Worm (Caenorhabditis elegans) whole organism, young adult: Measurements from ENCODE around the gene C15H7.4.

Experiments used
- B0019.2 ChIP-seq: fragments of 200-800 bp; sonication (Bioruptor generic); conservative IDR thresholded peaks from 2 replicates; pipeline ENCODE4 v1.3.6; 2022; ENCODE audit warnings: missing genetic modification reagents, missing genetic modification characterization, missing compliant biosample characterization
- B0035.1 ChIP-seq: sonication (generic microtip); optimal IDR thresholded peaks from 2 replicates; lab custom pipeline; 2016; ENCODE audit warnings: missing genetic modification characterization, mild to moderate bottlenecking, missing compliant biosample characterization, missing genotype, missing genetic modification reagents
- D2030.7 ChIP-seq: fragments of 200-800 bp; sonication (Bioruptor generic); IDR thresholded peaks from 2 replicates; pipeline ENCODE4 v1.3.6; 2022; ENCODE audit warnings: missing genetic modification reagents, missing genetic modification characterization, missing compliant biosample characterization
- F10E7.11 ChIP-seq: sonication (generic microtip); optimal IDR thresholded peaks from 2 replicates; lab custom pipeline; 2017; ENCODE audit warnings: mild to moderate bottlenecking, missing genetic modification characterization, moderate library complexity, missing compliant biosample characterization
- F37B4.10 ChIP-seq: fragments of 200-800 bp; sonication (Bioruptor generic); IDR thresholded peaks from 2 replicates; pipeline ENCODE4 v1.3.6; 2022; ENCODE audit warnings: missing genetic modification characterization, missing compliant biosample characterization
- F55B11.4 ChIP-seq: sonication (generic microtip); optimal IDR thresholded peaks from 2 replicates; lab custom pipeline; 2016; ENCODE audit warnings: missing compliant biosample characterization, missing genetic modification characterization, borderline replicate concordance; ENCODE audit not compliant: insufficient read depth
- K11D2.4 ChIP-seq: fragments of 200-800 bp; sonication (Bioruptor generic); IDR thresholded peaks from 2 replicates; pipeline ENCODE4 v1.3.6; 2022; ENCODE audit warnings: missing genetic modification reagents, missing genetic modification characterization, missing compliant biosample characterization
- T26A5.8 ChIP-seq: sonication (generic microtip); optimal IDR thresholded peaks from 2 replicates; lab custom pipeline; 2016; ENCODE audit warnings: missing genetic modification characterization, missing compliant biosample characterization
- Y53F4B.3 ChIP-seq: fragments of 200-800 bp; sonication (Bioruptor generic); IDR thresholded peaks from 2 replicates; pipeline ENCODE4 v1.3.6; 2022; ENCODE audit warnings: missing genetic modification reagents, missing genetic modification characterization, missing compliant biosample characterization
- Y53G8AR.9 ChIP-seq: fragments of 200-800 bp; sonication (Bioruptor generic); conservative IDR thresholded peaks from 2 replicates; pipeline ENCODE4 v1.3.6; 2022; ENCODE audit warnings: missing genetic modification reagents, missing genetic modification characterization, missing compliant biosample characterization
- Y56A3A.18 ChIP-seq: fragments of 200-800 bp; sonication (Bioruptor generic); IDR thresholded peaks from 2 replicates; pipeline ENCODE4 v1.3.6; 2022; ENCODE audit warnings: missing genetic modification reagents, missing genetic modification characterization, missing compliant biosample characterization
- ZK185.1 ChIP-seq: sonication (generic microtip); optimal IDR thresholded peaks from 2 replicates; lab custom pipeline; 2016; ENCODE audit warnings: mild to moderate bottlenecking, missing genetic modification characterization, missing compliant biosample characterization; ENCODE audit not compliant: poor library complexity, severe bottlenecking
- akir-1 ChIP-seq: fragments of 200-800 bp; sonication (Bioruptor generic); optimal IDR thresholded peaks from 2 replicates; lab custom pipeline; 2018; ENCODE audit warnings: mild to moderate bottlenecking, missing genetic modification characterization, moderate library complexity, missing compliant biosample characterization
- ama-1 ChIP-seq, 3 experiments: fragments of 150-350 bp in 1 of 3; sonication (generic microtip) in 2 of 3; optimal IDR thresholded peaks; 2 replicates each; lab custom pipeline; 2014 to 2018; ENCODE audit warnings: missing biosample characterization in 2 of 3, missing genetic modification characterization in 2 of 3, missing genetic modification reagents in 2 of 3
- aptf-3 ChIP-seq: fragments of 200-800 bp; sonication (Bioruptor generic); IDR thresholded peaks from 2 replicates; pipeline ENCODE4 v1.3.6; 2022; ENCODE audit warnings: missing genetic modification characterization, missing compliant biosample characterization
- cebp-2 ChIP-seq: fragments of 200-800 bp; sonication (Bioruptor generic); IDR thresholded peaks from 2 replicates; pipeline ENCODE4 v1.3.6; 2022; ENCODE audit warnings: missing genetic modification characterization, missing compliant biosample characterization
- ceh-27 ChIP-seq: fragments of 200-800 bp; sonication (Bioruptor generic); optimal IDR thresholded peaks from 2 replicates; lab custom pipeline; 2018; ENCODE audit warnings: mild to moderate bottlenecking, missing genetic modification characterization, moderate library complexity, missing compliant biosample characterization
- ceh-40 ChIP-seq: fragments of 200-800 bp; sonication (Bioruptor generic); IDR thresholded peaks from 2 replicates; pipeline ENCODE4 v1.3.6; 2022; ENCODE audit warnings: missing genetic modification characterization, missing compliant biosample characterization
- egl-44 ChIP-seq: fragments of 200-800 bp; sonication (Bioruptor generic); IDR thresholded peaks from 2 replicates; pipeline ENCODE4 v1.3.6; 2022; ENCODE audit warnings: missing genetic modification reagents, missing genetic modification characterization, missing compliant biosample characterization
- him-1 ChIP-seq: sonication (generic microtip); optimal IDR thresholded peaks from 2 replicates; lab custom pipeline; 2016; ENCODE audit warnings: missing genotype, missing genetic modification reagents, missing genetic modification characterization, missing compliant biosample characterization
- hlh-12 ChIP-seq: sonication (generic microtip); optimal IDR thresholded peaks from 2 replicates; lab custom pipeline; 2016; ENCODE audit warnings: missing genetic modification characterization, missing compliant biosample characterization
- hmg-20 ChIP-seq: fragments of 200-800 bp; sonication (Bioruptor generic); IDR thresholded peaks from 2 replicates; pipeline ENCODE4 v1.3.6; 2022; ENCODE audit warnings: missing genetic modification reagents, missing genetic modification characterization, missing compliant biosample characterization
- hsf-1 ChIP-seq: fragments of 200-800 bp; sonication (Bioruptor generic); IDR thresholded peaks from 2 replicates; pipeline ENCODE4 v1.3.6; 2022; ENCODE audit warnings: missing genetic modification reagents, missing genetic modification characterization, missing compliant biosample characterization
- lag-1 ChIP-seq: fragments of 200-800 bp; sonication (Bioruptor generic); IDR thresholded peaks from 2 replicates; pipeline ENCODE4 v1.3.6; 2022; ENCODE audit warnings: missing genetic modification reagents, missing genetic modification characterization, missing compliant biosample characterization
- let-607 ChIP-seq, 2 experiments: fragments of 200-800 bp in 1 of 2; sonication (Bioruptor generic) in 1 of 2; sonication (generic microtip) in 1 of 2; optimal IDR thresholded peaks; 2 replicates each; lab custom pipeline; 2016 to 2018; ENCODE audit warnings: mild to moderate bottlenecking in 2 of 2, missing compliant biosample characterization in 2 of 2, missing genetic modification characterization in 2 of 2, moderate library complexity in 2 of 2, missing genotype in 1 of 2
- lin-35 ChIP-seq, 3 experiments: fragments of 150-350 bp in 2 of 3; sonication (generic microtip) in 1 of 3; optimal IDR thresholded peaks; 2 replicates each; lab custom pipeline; 2014 to 2018; ENCODE audit warnings: missing biosample characterization in 3 of 3, missing genetic modification characterization in 3 of 3, missing genetic modification reagents in 3 of 3
- lsl-1 ChIP-seq: fragments of 200-800 bp; sonication (Bioruptor generic); optimal IDR thresholded peaks from 2 replicates; lab custom pipeline; 2018; ENCODE audit warnings: mild to moderate bottlenecking, missing genetic modification characterization, moderate library complexity, missing compliant biosample characterization
- madf-10 ChIP-seq: sonication (generic microtip); optimal IDR thresholded peaks from 2 replicates; lab custom pipeline; 2016; ENCODE audit warnings: mild to moderate bottlenecking, missing genetic modification characterization, missing compliant biosample characterization
- madf-3 ChIP-seq: fragments of 200-800 bp; sonication (Bioruptor generic); IDR thresholded peaks from 2 replicates; pipeline ENCODE4 v1.3.6; 2022; ENCODE audit warnings: missing genetic modification reagents, missing genetic modification characterization, missing compliant biosample characterization
- madf-6 ChIP-seq: fragments of 200-800 bp; sonication (Bioruptor generic); IDR thresholded peaks from 2 replicates; pipeline ENCODE4 v1.3.6; 2022; ENCODE audit warnings: missing genetic modification reagents, missing genetic modification characterization, missing compliant biosample characterization
- madf-8 ChIP-seq: fragments of 200-800 bp; sonication (Bioruptor generic); conservative IDR thresholded peaks from 2 replicates; pipeline ENCODE4 v1.3.6; 2022; ENCODE audit warnings: missing genetic modification reagents, missing genetic modification characterization, missing compliant biosample characterization
- mes-4 ChIP-seq: sonication (generic microtip); optimal IDR thresholded peaks from 2 replicates; lab custom pipeline; 2016; ENCODE audit warnings: missing genotype, missing genetic modification characterization, missing compliant biosample characterization
- mxl-1 ChIP-seq: sonication (generic microtip); optimal IDR thresholded peaks from 2 replicates; lab custom pipeline; 2016; ENCODE audit warnings: missing genetic modification characterization, missing compliant biosample characterization
- nfyb-1 ChIP-seq: fragments of 200-800 bp; sonication (Bioruptor generic); IDR thresholded peaks from 2 replicates; pipeline ENCODE4 v1.3.6; 2022; ENCODE audit warnings: missing genetic modification reagents, missing genetic modification characterization, missing compliant biosample characterization
- nhr-120 ChIP-seq: fragments of 200-800 bp; sonication (Bioruptor generic); IDR thresholded peaks from 2 replicates; pipeline ENCODE4 v1.3.6; 2022; ENCODE audit warnings: missing genetic modification characterization, missing compliant biosample characterization
- nhr-179 ChIP-seq: sonication (generic microtip); optimal IDR thresholded peaks from 2 replicates; lab custom pipeline; 2016; ENCODE audit warnings: mild to moderate bottlenecking, missing genetic modification characterization, missing compliant biosample characterization
- nhr-90 ChIP-seq: sonication (generic microtip); optimal IDR thresholded peaks from 2 replicates; lab custom pipeline; 2016; ENCODE audit warnings: missing genotype, mild to moderate bottlenecking, missing genetic modification characterization, missing compliant biosample characterization
- pbrm-1 ChIP-seq: fragments of 200-800 bp; sonication (Bioruptor generic); IDR thresholded peaks from 2 replicates; pipeline ENCODE4 v1.3.6; 2022; ENCODE audit warnings: missing genetic modification reagents, missing genetic modification characterization, missing compliant biosample characterization
- rpc-1 ChIP-seq, 2 experiments: fragments of 150-350 bp in 1 of 2; sonication (generic microtip) in 1 of 2; optimal IDR thresholded peaks; 2 replicates each; lab custom pipeline; 2014 to 2018; ENCODE audit warnings: missing biosample characterization in 1 of 2, missing genetic modification characterization in 1 of 2, missing genetic modification reagents in 1 of 2, missing genotype in 1 of 2
- sdz-38 ChIP-seq: sonication (generic microtip); optimal IDR thresholded peaks from 2 replicates; lab custom pipeline; 2016; ENCODE audit warnings: missing genotype, missing genetic modification characterization, missing compliant biosample characterization
- snpc-1.3 ChIP-seq: sonication (generic microtip); optimal IDR thresholded peaks from 2 replicates; lab custom pipeline; 2017; ENCODE audit warnings: missing genetic modification characterization, mild to moderate bottlenecking, missing compliant biosample characterization, antibody characterized with exemption, moderate library complexity, missing genotype, missing genetic modification reagents; ENCODE audit not compliant: insufficient read depth
- snpc-3.4 ChIP-seq: sonication (generic microtip); optimal IDR thresholded peaks from 2 replicates; lab custom pipeline; 2017; ENCODE audit warnings: missing genetic modification characterization, mild to moderate bottlenecking, missing compliant biosample characterization, antibody characterized with exemption, moderate library complexity, missing genotype, missing genetic modification reagents
- snpc-4 ChIP-seq, 5 experiments: fragments of 150-350 bp in 1 of 5; sonication (generic microtip) in 4 of 5; optimal IDR thresholded peaks; 2 replicates each; lab custom pipeline; 2014 to 2018; ENCODE audit warnings: missing genetic modification characterization in 5 of 5, missing biosample characterization in 3 of 5, antibody characterized with exemption in 2 of 5, mild to moderate bottlenecking in 2 of 5, missing compliant biosample characterization in 2 of 5, missing genotype in 2 of 5, moderate library complexity in 2 of 5, missing genetic modification reagents in 1 of 5
- somi-1 ChIP-seq: fragments of 200-800 bp; sonication (Bioruptor generic); optimal IDR thresholded peaks from 2 replicates; lab custom pipeline; 2018; ENCODE audit warnings: mild to moderate bottlenecking, missing genetic modification characterization, missing compliant biosample characterization
- unc-130 ChIP-seq: sonication (generic microtip); optimal IDR thresholded peaks from 2 replicates; lab custom pipeline; 2016; ENCODE audit warnings: missing genetic modification reagents, missing genetic modification characterization, missing compliant biosample characterization
- zim-3 ChIP-seq: sonication (generic microtip); optimal IDR thresholded peaks from 2 replicates; lab custom pipeline; 2017; ENCODE audit warnings: mild to moderate bottlenecking, missing genetic modification characterization, moderate library complexity, missing compliant biosample characterization
- ztf-26 ChIP-seq: sonication (generic microtip); optimal IDR thresholded peaks from 2 replicates; lab custom pipeline; 2017; ENCODE audit warnings: missing genetic modification characterization, missing compliant biosample characterization

C15H7.4 gene

DNA sequence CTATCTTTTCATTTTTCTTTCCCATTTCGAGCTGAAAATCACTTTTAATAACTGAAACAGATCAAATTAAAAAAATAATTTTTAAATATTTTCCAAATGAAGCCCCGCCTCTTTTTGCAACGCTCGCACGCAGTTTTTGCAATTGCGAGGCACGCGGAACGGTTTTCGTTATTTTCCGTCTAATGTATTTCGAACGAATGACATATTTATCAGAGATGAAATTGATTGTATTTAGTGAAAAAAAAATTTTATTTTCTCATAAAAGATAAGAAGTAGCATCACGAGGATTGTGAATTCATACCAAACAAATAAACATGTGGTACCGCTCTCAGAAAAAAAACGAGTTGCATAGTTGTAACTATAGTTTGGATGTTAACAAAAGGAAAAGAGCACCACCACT is 25.8 kb downstream of the C15H7.4 start, which contains the start of gene rpac-19 (continued):
- TF ChIP-seq nhr-120 (no peak), nhr-90 (tag; lab: Kevin White, UChicago) (peak; percentile 28), lsl-1 (peak; percentile 57), ama-1 (optimal IDR thresholded peaks at IDR 0.05; lab: Kevin White, UChicago) (peak; percentile 74), ama-1 (GFP tag; optimal IDR thresholded peaks at IDR 0.05; lab: Kevin White, UChicago) (peak in 1 of 2 experiments; percentile 77), ZK185.1 (tag; lab: Kevin White, UChicago) (peak; percentile 81), Y53G8AR.9 (GFP tag; lab: Robert Waterston, UW) (peak; percentile 82; the same call in 1 of the 2 replicates), nhr-179 (tag; lab: Kevin White, UChicago) (no peak), sdz-38 (tag; lab: Kevin White, UChicago) (no peak), lag-1 (no peak), K11D2.4 (peak; percentile 33; the same call in 1 of the 2 replicates), D2030.7 (GFP tag; lab: Robert Waterston, UW) (peak; percentile 32; the same call in 1 of the 2 replicates), pbrm-1 (GFP tag; lab: Robert Waterston, UW) (peak; percentile 85), hmg-20 (GFP tag; lab: Robert Waterston, UW) (no peak), let-607 (tag; optimal IDR thresholded peaks at IDR 0.05; lab: Kevin White, UChicago) (peak; percentile 32 to 78), Y53F4B.3 (GFP tag; lab: Robert Waterston, UW) (no peak), madf-6 (GFP tag; lab: Robert Waterston, UW) (peak; percentile 80), nfyb-1 (GFP tag; lab: Robert Waterston, UW) (peak; percentile 83; the same call in 1 of the 2 replicates), Y56A3A.18 (GFP tag; lab: Robert Waterston, UW) (no peak), F10E7.11 (tag; lab: Kevin White, UChicago) (peak; percentile 89), hlh-12 (tag; lab: Kevin White, UChicago) (no peak), mes-4 (peak; percentile 53), ztf-26 (tag; lab: Kevin White, UChicago) (peak; percentile 76), B0035.1 (peak; percentile 13), egl-44 (GFP tag; lab: Robert Waterston, UW) (peak; percentile 83), cebp-2 (GFP tag; lab: Robert Waterston, UW) (no peak), rpc-1 (optimal IDR thresholded peaks at IDR 0.05; lab: Kevin White, UChicago) (peak; percentile 37), rpc-1 (tag; optimal IDR thresholded peaks at IDR 0.05; lab: Kevin White, UChicago) (no peak), ceh-27 (no peak), B0019.2 (no peak), T26A5.8 (tag; lab: Kevin White, UChicago) (peak; percentile 57), F55B11.4 (no peak), madf-8 (GFP tag; lab: Robert Waterston, UW) (peak; percentile 32), unc-130 (GFP tag; lab: Kevin White, UChicago) (peak; percentile 78), akir-1 (GFP tag; lab: Kevin White, UChicago) (no peak), madf-3 (GFP tag; lab: Robert Waterston, UW) (peak; percentile 73; the same call in 1 of the 2 replicates), somi-1 (peak; percentile 61), snpc-1.3 (peak; percentile 53), madf-10 (tag; lab: Kevin White, UChicago) (peak; percentile 80), him-1 (tag; lab: Kevin White, UChicago) (peak; percentile 6), mxl-1 (tag; lab: Kevin White, UChicago) (peak; percentile 31), zim-3 (tag; lab: Kevin White, UChicago) (peak; percentile 42), snpc-3.4 (tag; lab: Kevin White, UChicago) (peak; percentile 50), snpc-4 (GFP tag; optimal IDR thresholded peaks at IDR 0.05; lab: Kevin White, UChicago) (no peak), snpc-4 (tag; optimal IDR thresholded peaks at IDR 0.05; lab: Kevin White, UChicago) (peak in 3 of 4 experiments; percentile 55 to 76 (median 58)), ceh-40 (GFP tag; lab: Robert Waterston, UW) (no peak), aptf-3 (GFP tag; lab: Robert Waterston, UW) (no peak), F37B4.10 (no peak), lin-35 (GFP tag; optimal IDR thresholded peaks at IDR 0.05; lab: Kevin White, UChicago) (peak in 2 of 3 experiments; percentile 23 to 79), hsf-1 (GFP tag; lab: Robert Waterston, UW) (peak; percentile 80)
